Fruit fly (Drosophila melanogaster) whole organism, prepupa: ENCODE data around the gene Sema5c.
A peak's percentile ranks its signal among the peaks of the same experiment; 100 is the strongest.

Source experiments
- CG10631 ChIP-seq: fragments of 200-800 bp; sonication (Bioruptor generic); optimal IDR thresholded peaks from 2 replicates; lab custom pipeline; 2016; ENCODE audit warnings: missing biosample characterization, missing genetic modification characterization
- CG10669 ChIP-seq: fragments of 200-800 bp; sonication (Bioruptor generic); optimal IDR thresholded peaks from 3 replicates; lab custom pipeline; 2018; ENCODE audit warnings: missing biosample characterization, mild to moderate bottlenecking, missing genetic modification characterization, moderate library complexity
- CG11294 ChIP-seq: fragments of 200-800 bp; sonication (Bioruptor generic); IDR thresholded peaks from 2 replicates; pipeline ENCODE4 v1.3.6; 2022; ENCODE audit warnings: missing biosample characterization, missing genetic modification characterization
- CG11762 ChIP-seq: fragments of 200-800 bp; sonication (Bioruptor generic); optimal IDR thresholded peaks from 3 replicates; lab custom pipeline; 2016; ENCODE audit warnings: missing biosample characterization, missing genetic modification characterization; ENCODE audit not compliant: insufficient read depth
- CG11902 ChIP-seq: fragments of 200-800 bp; sonication (Bioruptor generic); optimal IDR thresholded peaks from 3 replicates; lab custom pipeline; 2016; ENCODE audit warnings: missing biosample characterization, missing genetic modification characterization
- CG15336 ChIP-seq: fragments of 200-800 bp; sonication (Bioruptor generic); IDR thresholded peaks from 2 replicates; pipeline ENCODE4 v1.3.6; 2022; ENCODE audit warnings: missing biosample characterization, missing genetic modification characterization
- CG16779 ChIP-seq: fragments of 200-800 bp; sonication (Bioruptor generic); optimal IDR thresholded peaks from 3 replicates; lab custom pipeline; 2017; ENCODE audit warnings: missing biosample characterization, mild to moderate bottlenecking, missing genetic modification characterization
- CG3032 ChIP-seq: fragments of 200-800 bp; optimal IDR thresholded peaks from 2 replicates; lab custom pipeline; 2019; ENCODE audit warnings: missing biosample characterization, mild to moderate bottlenecking, missing genetic modification characterization, moderate library complexity
- CG32006 ChIP-seq: fragments of 200-800 bp; sonication (Bioruptor generic); optimal IDR thresholded peaks from 3 replicates; lab custom pipeline; 2017; ENCODE audit warnings: missing biosample characterization, mild to moderate bottlenecking, missing genetic modification characterization
- CG34406 ChIP-seq: fragments of 200-800 bp; sonication (Bioruptor generic); optimal IDR thresholded peaks from 3 replicates; lab custom pipeline; 2016; ENCODE audit warnings: missing biosample characterization, missing genetic modification characterization
- CG3919 ChIP-seq: fragments of 200-800 bp; sonication (Bioruptor generic); optimal IDR thresholded peaks from 3 replicates; lab custom pipeline; 2016; ENCODE audit warnings: missing biosample characterization, missing genetic modification characterization
- CG4318 ChIP-seq: fragments of 200-800 bp; sonication (Bioruptor generic); optimal IDR thresholded peaks from 3 replicates; lab custom pipeline; 2017; ENCODE audit warnings: missing biosample characterization, mild to moderate bottlenecking, missing genetic modification characterization
- CG6163 ChIP-seq: fragments of 200-800 bp; sonication (Bioruptor generic); IDR thresholded peaks from 3 replicates; pipeline ENCODE4 v1.3.6; 2022; ENCODE audit warnings: missing biosample characterization, missing genetic modification characterization
- CG6276 ChIP-seq: fragments of 200-800 bp; sonication (Bioruptor generic); optimal IDR thresholded peaks from 2 replicates; lab custom pipeline; 2017; ENCODE audit warnings: missing biosample characterization, mild to moderate bottlenecking, missing genetic modification characterization
- CG6854 ChIP-seq: fragments of 200-800 bp; sonication (Bioruptor generic); optimal IDR thresholded peaks from 2 replicates; lab custom pipeline; 2017; ENCODE audit warnings: missing biosample characterization, mild to moderate bottlenecking, missing genetic modification characterization
- CG7368 ChIP-seq: fragments of 200-800 bp; sonication (Bioruptor generic); optimal IDR thresholded peaks from 3 replicates; lab custom pipeline; 2016; ENCODE audit warnings: missing biosample characterization, missing genetic modification characterization
- CG8119 ChIP-seq: fragments of 200-800 bp; sonication (Bioruptor generic); IDR thresholded peaks from 3 replicates; pipeline ENCODE4 v1.3.6; 2022; ENCODE audit warnings: missing biosample characterization, missing genetic modification characterization
- CG8319 ChIP-seq: fragments of 200-800 bp; sonication (Bioruptor generic); optimal IDR thresholded peaks from 3 replicates; lab custom pipeline; 2016; ENCODE audit warnings: missing biosample characterization, missing genetic modification characterization
- CG8632 ChIP-seq: fragments of 200-800 bp; sonication (Bioruptor generic); optimal IDR thresholded peaks from 3 replicates; lab custom pipeline; 2016; ENCODE audit warnings: missing biosample characterization, missing genetic modification characterization
- CG9139 ChIP-seq: fragments of 200-800 bp; sonication (Bioruptor generic); optimal IDR thresholded peaks from 3 replicates; lab custom pipeline; 2017; ENCODE audit warnings: missing biosample characterization, mild to moderate bottlenecking, missing genetic modification characterization
- Eip75B ChIP-seq: fragments of 200-800 bp; sonication (Bioruptor generic); optimal IDR thresholded peaks from 3 replicates; lab custom pipeline; 2016; ENCODE audit warnings: missing biosample characterization, missing genetic modification characterization
- Eip93F ChIP-seq: fragments of 200-800 bp; sonication (Bioruptor generic); optimal IDR thresholded peaks from 2 replicates; lab custom pipeline; 2016; ENCODE audit warnings: missing biosample characterization, mild to moderate bottlenecking, missing genetic modification characterization
- Ets96B ChIP-seq: fragments of 200-800 bp; optimal IDR thresholded peaks from 2 replicates; lab custom pipeline; 2019; ENCODE audit warnings: missing biosample characterization, mild to moderate bottlenecking, missing genetic modification characterization, moderate library complexity
- Gug ChIP-seq: fragments of 200-800 bp; sonication (Bioruptor generic); IDR thresholded peaks from 2 replicates; pipeline ENCODE4 v1.3.6; 2022; ENCODE audit warnings: missing biosample characterization, missing genetic modification characterization
- Hr38 ChIP-seq: sonication (Bioruptor generic); optimal IDR thresholded peaks from 2 replicates; lab custom pipeline; 2016; ENCODE audit warnings: missing biosample characterization, missing genetic modification characterization
- Hr4 ChIP-seq: fragments of 200-800 bp; sonication (Bioruptor generic); optimal IDR thresholded peaks from 3 replicates; lab custom pipeline; 2016; ENCODE audit warnings: missing biosample characterization, missing genetic modification characterization
- Lpt ChIP-seq: fragments of 200-800 bp; sonication (Bioruptor generic); optimal IDR thresholded peaks from 3 replicates; lab custom pipeline; 2016; ENCODE audit warnings: missing biosample characterization, missing genetic modification characterization
- Met ChIP-seq: fragments of 200-800 bp; sonication (Bioruptor generic); optimal IDR thresholded peaks from 3 replicates; lab custom pipeline; 2016; ENCODE audit warnings: missing biosample characterization, missing genetic modification characterization
- OdsH ChIP-seq: fragments of 200-800 bp; sonication (Bioruptor generic); optimal IDR thresholded peaks from 3 replicates; lab custom pipeline; 2016; ENCODE audit warnings: missing biosample characterization, missing genetic modification characterization
- Sox102F ChIP-seq: fragments of 200-800 bp; sonication (Bioruptor generic); optimal IDR thresholded peaks from 2 replicates; lab custom pipeline; 2016; ENCODE audit warnings: missing biosample characterization, mild to moderate bottlenecking, missing genetic modification characterization
- Sox14 ChIP-seq: fragments of 200-800 bp; sonication (Bioruptor generic); optimal IDR thresholded peaks from 3 replicates; lab custom pipeline; 2016; ENCODE audit warnings: missing biosample characterization, missing genetic modification characterization
- Sox15 ChIP-seq: fragments of 200-800 bp; sonication (Bioruptor generic); optimal IDR thresholded peaks from 3 replicates; lab custom pipeline; 2016; ENCODE audit warnings: missing biosample characterization, missing genetic modification characterization
- achi ChIP-seq: fragments of 200-800 bp; sonication (Bioruptor generic); optimal IDR thresholded peaks from 3 replicates; lab custom pipeline; 2016; ENCODE audit warnings: missing biosample characterization, missing genetic modification characterization
- acj6 ChIP-seq: fragments of 200-800 bp; sonication (Bioruptor generic); optimal IDR thresholded peaks from 3 replicates; lab custom pipeline; 2016; ENCODE audit warnings: missing biosample characterization, missing genetic modification characterization
- cyc ChIP-seq: fragments of 200-800 bp; sonication (Bioruptor generic); optimal IDR thresholded peaks from 3 replicates; lab custom pipeline; 2016; ENCODE audit warnings: missing biosample characterization, missing genetic modification characterization
- dac ChIP-seq: fragments of 200-800 bp; sonication (Bioruptor generic); optimal IDR thresholded peaks from 2 replicates; lab custom pipeline; 2017; ENCODE audit warnings: missing biosample characterization, mild to moderate bottlenecking, missing genetic modification characterization
- dsx ChIP-seq: fragments of 200-800 bp; optimal IDR thresholded peaks from 3 replicates; lab custom pipeline; 2019; ENCODE audit warnings: missing biosample characterization, mild to moderate bottlenecking, missing genetic modification characterization, moderate library complexity; ENCODE audit not compliant: poor library complexity, severe bottlenecking
- eg ChIP-seq: fragments of 200-800 bp; sonication (Bioruptor generic); IDR thresholded peaks from 3 replicates; pipeline ENCODE4 v1.3.6; 2022; ENCODE audit warnings: missing biosample characterization, missing genetic modification characterization
- esn ChIP-seq: fragments of 200-800 bp; sonication (Bioruptor generic); optimal IDR thresholded peaks from 2 replicates; lab custom pipeline; 2016; ENCODE audit warnings: missing biosample characterization, mild to moderate bottlenecking, missing genetic modification characterization, moderate library complexity
- fd59A ChIP-seq: fragments of 200-800 bp; sonication (Bioruptor generic); optimal IDR thresholded peaks from 2 replicates; lab custom pipeline; 2017; ENCODE audit warnings: missing biosample characterization, mild to moderate bottlenecking, missing genetic modification characterization, missing genetic modification reagents
- fkh ChIP-seq: fragments of 200-800 bp; sonication (Bioruptor generic); optimal IDR thresholded peaks from 3 replicates; lab custom pipeline; 2017; ENCODE audit warnings: missing biosample characterization, mild to moderate bottlenecking, missing genetic modification characterization, moderate library complexity
- net ChIP-seq: fragments of 200-800 bp; sonication (Bioruptor generic); optimal IDR thresholded peaks from 3 replicates; lab custom pipeline; 2016; ENCODE audit warnings: missing biosample characterization, missing genetic modification characterization
- pdm3 ChIP-seq: fragments of 200-800 bp; sonication (Bioruptor generic); optimal IDR thresholded peaks from 3 replicates; lab custom pipeline; 2016; ENCODE audit warnings: missing biosample characterization, missing genetic modification characterization
- salr ChIP-seq, 2 experiments: fragments of 200-800 bp; sonication (Bioruptor generic); optimal IDR thresholded peaks; 3 replicates each; lab custom pipeline; 2016 to 2018; ENCODE audit warnings: missing biosample characterization in 2 of 2, missing genetic modification characterization in 2 of 2, mild to moderate bottlenecking in 1 of 2
- ss ChIP-seq, 2 experiments: fragments of 200-800 bp; sonication (Bioruptor generic); optimal IDR thresholded peaks; 2 replicates in 1 of 2; 3 replicates in 1 of 2; lab custom pipeline; 2017 to 2018; ENCODE audit warnings: mild to moderate bottlenecking in 2 of 2, missing biosample characterization in 2 of 2, missing genetic modification characterization in 2 of 2, moderate library complexity in 1 of 2
- svp ChIP-seq: fragments of 200-800 bp; sonication (Bioruptor generic); peaks from one replicate; lab custom pipeline; 2016; ENCODE audit warnings: missing biosample characterization, missing genetic modification characterization
- topi ChIP-seq: fragments of 200-800 bp; sonication (Bioruptor generic); optimal IDR thresholded peaks from 3 replicates; lab custom pipeline; 2016; ENCODE audit warnings: missing biosample characterization, missing genetic modification characterization
- vri ChIP-seq: fragments of 200-800 bp; sonication (Bioruptor generic); optimal IDR thresholded peaks from 3 replicates; lab custom pipeline; 2016; ENCODE audit warnings: missing biosample characterization, mild to moderate bottlenecking, missing genetic modification characterization

Gene Sema5c

DNA sequence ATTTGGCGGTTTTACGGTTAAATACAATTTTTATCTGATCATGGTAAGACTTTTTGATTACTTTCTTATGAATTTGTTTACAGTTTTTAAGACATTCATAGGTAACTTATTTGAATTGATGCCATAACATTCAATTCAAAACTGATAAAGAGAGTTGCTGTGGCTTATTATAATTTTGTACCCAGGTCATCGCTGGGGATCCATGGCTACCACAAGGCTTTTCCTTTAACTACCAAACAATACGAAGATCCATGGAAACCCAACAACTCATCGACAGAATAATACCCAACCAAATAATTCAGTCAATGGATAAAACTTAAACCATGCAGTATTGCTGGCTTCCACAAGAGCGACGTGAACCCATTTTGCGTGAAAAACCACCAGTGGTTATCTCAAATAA is 39.5 kb downstream of the Sema5c start, which contains the start of gene CG6793:
CG6793 (plus strand) TSS at position 301 of the 400 bp plus-strand sequence.
- TF ChIP-seq Gug (GFP tag; lab: Robert Waterston, UW) (no peak), CG10669 (GFP tag; lab: Kevin White, UChicago) (no peak), Sox14 (GFP tag; lab: Kevin White, UChicago) (no peak), CG7368 (GFP tag; lab: Kevin White, UChicago) (no peak), fkh (GFP tag; lab: Kevin White, UChicago) (no peak), ss (GFP tag; optimal IDR thresholded peaks at IDR 0.05; lab: Kevin White, UChicago) (no peak), dsx (no peak), Sox102F (GFP tag; lab: Kevin White, UChicago) (no peak), salr (GFP tag; optimal IDR thresholded peaks at IDR 0.05; lab: Kevin White, UChicago) (no peak)

DNA sequence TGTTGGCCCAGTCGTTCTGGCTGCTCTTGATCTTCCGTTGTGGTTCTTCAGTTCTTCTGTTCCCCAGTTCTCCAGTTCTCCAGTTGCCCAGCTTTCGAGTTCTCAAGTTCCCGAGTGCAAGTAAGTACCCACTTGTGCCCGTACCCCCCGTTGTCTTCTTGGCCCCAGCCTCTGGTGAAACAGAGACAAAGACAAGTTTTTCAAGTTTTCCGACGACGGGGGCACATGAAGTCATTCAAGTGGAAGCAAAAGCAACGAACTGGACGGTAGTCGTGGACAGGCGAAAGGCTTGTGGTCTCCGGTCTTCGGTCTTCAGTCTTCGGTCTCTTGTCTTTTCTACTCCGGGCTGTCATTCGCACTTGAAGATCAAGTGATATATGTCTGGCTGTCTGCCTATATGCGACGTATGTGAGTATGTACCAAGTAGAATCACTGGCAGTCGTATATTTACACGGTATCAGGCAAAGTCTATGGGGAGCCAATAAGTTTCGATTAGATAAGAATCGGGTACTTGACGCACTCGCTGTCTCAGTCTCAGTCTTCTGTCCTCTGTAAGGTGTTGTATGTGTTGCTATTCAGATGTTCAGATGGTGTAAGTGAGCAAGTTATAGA is 41.2 kb downstream of the Sema5c start:
- TF ChIP-seq CG10669 (GFP tag; lab: Kevin White, UChicago), result no peak
- peak; percentile 42 for TF ChIP-seq CG6276
- TF ChIP-seq Hr4, result peak; percentile 10
- TF ChIP-seq fd59A (GFP tag; lab: Kevin White, UChicago), result no peak
- no peak for TF ChIP-seq net (GFP tag; lab: Kevin White, UChicago)
- TF ChIP-seq Sox102F (GFP tag; lab: Kevin White, UChicago), result peak; percentile 26
- TF ChIP-seq pdm3 (GFP tag; lab: Kevin White, UChicago), result no peak
- peak; percentile 63 for TF ChIP-seq Lpt
- no peak for TF ChIP-seq Met (GFP tag; lab: Kevin White, UChicago)
- TF ChIP-seq CG11762 (GFP tag; lab: Kevin White, UChicago), result peak; percentile 13
- no peak for TF ChIP-seq Hr38 (GFP tag; lab: Kevin White, UChicago)
- no peak for TF ChIP-seq dac
- TF ChIP-seq fkh (GFP tag; lab: Kevin White, UChicago), result no peak
- no peak for TF ChIP-seq OdsH (GFP tag; lab: Kevin White, UChicago)
- no peak for TF ChIP-seq Sox15 (GFP tag; lab: Kevin White, UChicago)
- peak; percentile 78 to 79 for TF ChIP-seq ss (GFP tag; optimal IDR thresholded peaks at IDR 0.05; lab: Kevin White, UChicago)
- TF ChIP-seq CG8319 (GFP tag; lab: Kevin White, UChicago), result no peak
- peak; percentile 25 for TF ChIP-seq esn (GFP tag; lab: Kevin White, UChicago)
- peak; percentile 76 for TF ChIP-seq Sox14 (GFP tag; lab: Kevin White, UChicago)
- no peak for TF ChIP-seq Ets96B (tag; lab: Kevin White, UChicago)
- TF ChIP-seq cyc (GFP tag; lab: Kevin White, UChicago), result no peak
- TF ChIP-seq eg (GFP tag; lab: Robert Waterston, UW), result peak; percentile 19; the same call in 1 of the 3 replicates
- TF ChIP-seq CG9139 (GFP tag; lab: Kevin White, UChicago), result peak; percentile 33
- peak; percentile 27; the same call in 1 of the 3 replicates for TF ChIP-seq CG6163 (GFP tag; lab: Robert Waterston, UW)
- TF ChIP-seq CG11294 (GFP tag; lab: Robert Waterston, UW), result no peak
- peak; percentile 48 for TF ChIP-seq Eip75B
- TF ChIP-seq CG32006 (GFP tag; lab: Kevin White, UChicago), result peak; percentile 14
- TF ChIP-seq vri, result no peak
- TF ChIP-seq CG7368 (GFP tag; lab: Kevin White, UChicago), result peak; percentile 25
- TF ChIP-seq CG11902, result no peak
- TF ChIP-seq CG10631 (GFP tag; lab: Kevin White, UChicago), result no peak
- no peak for TF ChIP-seq acj6 (GFP tag; lab: Kevin White, UChicago)
- no peak for TF ChIP-seq svp (GFP tag; lab: Kevin White, UChicago)
- no peak for TF ChIP-seq CG3919 (GFP tag; lab: Kevin White, UChicago)
- TF ChIP-seq CG16779, result no peak
- TF ChIP-seq CG8632 (GFP tag; lab: Kevin White, UChicago), result no peak
- peak; percentile 38 for TF ChIP-seq achi (GFP tag; lab: Kevin White, UChicago)
- TF ChIP-seq salr (GFP tag; optimal IDR thresholded peaks at IDR 0.05; lab: Kevin White, UChicago), result peak in 1 of 2 experiments; percentile 12
- TF ChIP-seq CG34406 (GFP tag; lab: Kevin White, UChicago), result peak; percentile 1
- TF ChIP-seq CG6854 (GFP tag; lab: Kevin White, UChicago), result peak; percentile 33
- TF ChIP-seq CG15336 (GFP tag; lab: Robert Waterston, UW), result peak; percentile 46; the same call in 1 of the 2 replicates
- TF ChIP-seq CG3032, result no peak
- no peak for TF ChIP-seq topi (GFP tag; lab: Kevin White, UChicago)
- no peak for TF ChIP-seq CG4318 (GFP tag; lab: Kevin White, UChicago)
- TF ChIP-seq Eip93F, result no peak
- TF ChIP-seq CG8119 (GFP tag; lab: Robert Waterston, UW), result 0 out of 3 replicates have a peak, but pooled peaks have one; percentile 37
